Fruit fly (Drosophila melanogaster) whole organism, embryonic: ENCODE results near the gene GstO3.

ENCODE experiments used
- CG12659 ChIP-seq: fragments of 200-800 bp; sonication (Bioruptor generic); optimal IDR thresholded peaks from 3 replicates; lab custom pipeline; 2017; ENCODE audit warnings: mild to moderate bottlenecking, missing biosample characterization, missing genetic modification reagents, missing genetic modification characterization
- CG7928 ChIP-seq: fragments of 200-800 bp; sonication (Bioruptor generic); optimal IDR thresholded peaks from 2 replicates; lab custom pipeline; 2017; ENCODE audit warnings: missing biosample characterization, mild to moderate bottlenecking, missing genetic modification characterization
- Dfd ChIP-seq, 2 experiments: fragments of >200 bp; optimal IDR thresholded peaks; 2 replicates each; lab custom pipeline; 2017; ENCODE audit warnings: missing biosample characterization in 2 of 2, missing genetic modification characterization in 2 of 2
- fd64A ChIP-seq: fragments of 200-800 bp; sonication (Bioruptor generic); optimal IDR thresholded peaks from 3 replicates; lab custom pipeline; 2018; ENCODE audit warnings: missing biosample characterization, mild to moderate bottlenecking, missing genetic modification characterization
- ham ChIP-seq: fragments of 200-800 bp; sonication (Bioruptor generic); IDR thresholded peaks from 2 replicates; pipeline ENCODE4 v1.3.6; 2022; ENCODE audit warnings: missing biosample characterization, missing genetic modification characterization
- inv ChIP-seq: fragments of 200-800 bp; sonication (Bioruptor generic); IDR thresholded peaks from 2 replicates; pipeline ENCODE4 v1.3.6; 2022; ENCODE audit warnings: missing biosample characterization, missing genetic modification characterization; ENCODE audit not compliant: partially characterized antibody

dm6 chr3L:8523257-8523656 is 4.6 kb downstream of the GstO3 start, which contains the start of gene GstO2:
- TF ChIP-seq CG7928 = no peak
- TF ChIP-seq Dfd (GFP tag; optimal IDR thresholded peaks at IDR 0.05; lab: Kevin White, UChicago) = no peak
- no peak for TF ChIP-seq ham (GFP tag; lab: Robert Waterston, UW)
- TF ChIP-seq inv (GFP tag; lab: Robert Waterston, UW) = no peak
- TF ChIP-seq CG12659 = no peak
- no peak for TF ChIP-seq fd64A (GFP tag; lab: Kevin White, UChicago)
